Worm (Caenorhabditis elegans) whole organism, early embryonic: ENCODE data around the gene Y38A10A.2.

Source experiments
- ama-1 ChIP-seq: fragments of 150-350 bp; optimal IDR thresholded peaks from 2 replicates; lab custom pipeline; 2014
- ceh-13 ChIP-seq: fragments of 200-800 bp; sonication (Bioruptor generic); optimal IDR thresholded peaks from 2 replicates; lab custom pipeline; 2018; ENCODE audit warnings: mild to moderate bottlenecking, missing genetic modification characterization, missing compliant biosample characterization

DNA sequence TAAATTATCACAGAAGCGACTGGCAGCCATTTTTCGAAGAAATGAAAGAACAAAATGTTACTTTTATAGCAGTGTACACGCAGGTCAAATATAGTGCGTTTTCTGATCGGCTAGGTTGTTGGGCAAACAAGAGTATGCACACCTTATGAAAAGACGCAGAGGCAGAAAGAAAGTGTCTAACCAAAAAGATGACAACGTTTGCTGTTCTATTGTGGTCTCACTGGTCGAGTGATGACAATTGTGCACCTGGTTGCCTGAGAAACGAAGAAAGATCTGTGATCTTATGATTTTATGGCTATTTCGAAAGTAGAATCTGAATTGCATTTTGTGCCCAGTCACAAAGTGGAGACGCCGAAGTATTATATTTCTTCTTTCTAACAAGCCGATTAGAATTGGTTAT, 47.3 kb upstream of the Y38A10A.2 start, which contains the start of gene F17A9.4:
- TF ChIP-seq ceh-13 (no peak), ama-1 (no peak)
